Worm (Caenorhabditis elegans): ENCODE measurements around the gene F07C6.4.

DNA sequence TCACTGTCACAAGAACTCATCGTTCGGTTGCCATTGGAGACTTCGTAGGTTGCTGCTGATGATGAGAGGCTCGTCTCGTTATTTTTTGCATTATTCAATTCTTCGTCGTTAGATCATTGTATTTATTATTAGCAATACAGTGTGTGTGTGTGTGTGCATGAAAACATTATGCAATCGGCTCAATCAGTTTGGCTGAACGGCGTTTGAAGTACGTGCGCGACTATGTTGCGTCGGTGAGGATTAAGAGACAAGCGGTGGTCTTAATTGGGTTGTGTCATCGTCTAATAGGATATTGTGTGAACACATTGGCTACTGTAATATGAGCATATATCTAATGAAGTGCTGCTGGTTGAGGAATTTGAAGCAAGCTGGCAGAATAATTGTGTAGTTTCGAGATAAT is 8.1 kb downstream of the F07C6.4 start:
- no peak for TF ChIP-seq unc-62 (GFP tag; optimal IDR thresholded peaks at IDR 0.05)
- TF ChIP-seq nhr-12 (tag; optimal IDR thresholded peaks at IDR 0.05), result no peak
- TF ChIP-seq nhr-237 (tag; optimal IDR thresholded peaks at IDR 0.05), result no peak
- TF ChIP-seq lsy-2 (tag; optimal IDR thresholded peaks at IDR 0.05), result no peak
